Worm (Caenorhabditis elegans) whole organism, L1 larva: ENCODE measurements around the gene fbxb-16.

Source experiments
- C16A3.4 ChIP-seq: fragments of 150-350 bp; optimal IDR thresholded peaks from 2 replicates; lab custom pipeline; 2014; ENCODE audit warnings: missing biosample characterization, missing genetic modification characterization
- aha-1 ChIP-seq: fragments of 150-350 bp; optimal IDR thresholded peaks from 2 replicates; lab custom pipeline; 2014; ENCODE audit warnings: missing biosample characterization, missing genetic modification characterization
- aly-2 ChIP-seq: fragments of 150-350 bp; optimal IDR thresholded peaks from 2 replicates; lab custom pipeline; 2014; ENCODE audit warnings: missing biosample characterization, missing genetic modification characterization
- ama-1 ChIP-seq: fragments of 150-350 bp; optimal IDR thresholded peaks from 2 replicates; lab custom pipeline; 2014
- blmp-1 ChIP-seq: fragments of 150-350 bp; optimal IDR thresholded peaks from 2 replicates; lab custom pipeline; 2014; ENCODE audit warnings: missing biosample characterization, missing genetic modification characterization
- ceh-63 ChIP-seq: fragments of 200-800 bp; sonication (Bioruptor generic); optimal IDR thresholded peaks from 2 replicates; lab custom pipeline; 2018; ENCODE audit warnings: mild to moderate bottlenecking, missing genetic modification characterization, missing compliant biosample characterization
- ceh-90 ChIP-seq: sonication (generic microtip); optimal IDR thresholded peaks from 2 replicates; lab custom pipeline; 2016; ENCODE audit warnings: missing genetic modification characterization, missing compliant biosample characterization
- dsc-1 ChIP-seq: sonication (generic microtip); optimal IDR thresholded peaks from 2 replicates; lab custom pipeline; 2016; ENCODE audit warnings: mild to moderate bottlenecking, missing genetic modification characterization, missing compliant biosample characterization
- efl-1 ChIP-seq, 4 experiments: fragments of 150-350 bp; optimal IDR thresholded peaks in 3 of 4; peaks in 1 of 4; 1 replicate in 1 of 4; 2 replicates in 3 of 4; lab custom pipeline; 2014; ENCODE audit warnings: missing biosample characterization in 2 of 4, missing genetic modification characterization in 2 of 4, missing genetic modification reagents in 2 of 4
- elt-2 ChIP-seq: sonication (generic microtip); optimal IDR thresholded peaks from 2 replicates; lab custom pipeline; 2016; ENCODE audit warnings: missing genetic modification characterization, mild to moderate bottlenecking, inconsistent platforms, missing compliant biosample characterization, missing genetic modification reagents
- elt-3 ChIP-seq, 6 experiments: fragments of 150-350 bp in 1 of 6; sonication (generic microtip); optimal IDR thresholded peaks; 2 replicates each; lab custom pipeline; 2017 to 2018; ENCODE audit warnings: missing biosample characterization in 6 of 6, missing genetic modification characterization in 6 of 6, inconsistent platforms in 1 of 6
- ets-5 ChIP-seq: fragments of 200-800 bp; sonication (Bioruptor generic); IDR thresholded peaks from 2 replicates; pipeline ENCODE4 v1.3.6; 2022; ENCODE audit warnings: missing genetic modification characterization, missing compliant biosample characterization
- fkh-10 ChIP-seq: sonication (generic microtip); optimal IDR thresholded peaks from 2 replicates; lab custom pipeline; 2017; ENCODE audit warnings: missing biosample characterization, missing genetic modification reagents, missing genetic modification characterization
- fkh-4 ChIP-seq: sonication (generic microtip); optimal IDR thresholded peaks from 2 replicates; lab custom pipeline; 2016; ENCODE audit warnings: missing compliant biosample characterization, missing genetic modification characterization, borderline replicate concordance
- hlh-17 ChIP-seq: fragments of 200-800 bp; sonication (Bioruptor generic); optimal IDR thresholded peaks from 2 replicates; lab custom pipeline; 2018; ENCODE audit warnings: missing genetic modification characterization, mild to moderate bottlenecking, missing compliant biosample characterization, moderate library complexity, borderline replicate concordance
- hlh-4 ChIP-seq: sonication (generic microtip); optimal IDR thresholded peaks from 2 replicates; lab custom pipeline; 2016; ENCODE audit warnings: mild to moderate bottlenecking, missing genetic modification characterization, missing compliant biosample characterization
- hpl-2 ChIP-seq: fragments of 150-350 bp; optimal IDR thresholded peaks from 2 replicates; lab custom pipeline; 2014; ENCODE audit warnings: missing biosample characterization, missing genetic modification reagents, missing genetic modification characterization
- lin-15B ChIP-seq: fragments of 150-350 bp; sonication (generic microtip); optimal IDR thresholded peaks from 3 replicates; lab custom pipeline; 2014; ENCODE audit warnings: missing biosample characterization, missing genetic modification characterization
- lin-39 ChIP-seq: fragments of 150-350 bp; optimal IDR thresholded peaks from 2 replicates; lab custom pipeline; 2014; ENCODE audit warnings: missing biosample characterization, missing genetic modification reagents, missing genetic modification characterization
- mef-2 ChIP-seq: fragments of 150-350 bp; optimal IDR thresholded peaks from 2 replicates; lab custom pipeline; 2014; ENCODE audit warnings: missing biosample characterization, missing genetic modification characterization
- mep-1 ChIP-seq: fragments of 150-350 bp; optimal IDR thresholded peaks from 2 replicates; lab custom pipeline; 2014; ENCODE audit warnings: missing biosample characterization, missing genetic modification characterization
- nhr-11 ChIP-seq: fragments of 150-350 bp; optimal IDR thresholded peaks from 2 replicates; lab custom pipeline; 2014; ENCODE audit warnings: missing biosample characterization, missing genetic modification characterization
- nhr-28 ChIP-seq: fragments of 150-350 bp; optimal IDR thresholded peaks from 2 replicates; lab custom pipeline; 2014; ENCODE audit warnings: missing biosample characterization, missing genetic modification characterization
- nhr-47 ChIP-seq: sonication (generic microtip); optimal IDR thresholded peaks from 2 replicates; lab custom pipeline; 2016; ENCODE audit warnings: mild to moderate bottlenecking, missing genetic modification characterization, moderate library complexity, missing compliant biosample characterization
- nhr-85 ChIP-seq: sonication (generic microtip); peaks from one replicate; lab custom pipeline; 2016; ENCODE audit warnings: missing genetic modification characterization, inconsistent platforms, missing compliant biosample characterization
- pag-3 ChIP-seq: sonication (generic microtip); optimal IDR thresholded peaks from 2 replicates; lab custom pipeline; 2017; ENCODE audit warnings: missing genetic modification characterization, mild to moderate bottlenecking, missing compliant biosample characterization, antibody characterized with exemption, borderline replicate concordance; ENCODE audit not compliant: insufficient read depth
- pax-3 ChIP-seq: fragments of 200-800 bp; sonication (Bioruptor generic); optimal IDR thresholded peaks from 2 replicates; lab custom pipeline; 2018; ENCODE audit warnings: mild to moderate bottlenecking, missing genetic modification characterization, moderate library complexity, missing compliant biosample characterization
- pqm-1 ChIP-seq: sonication (generic microtip); optimal IDR thresholded peaks from 3 replicates; lab custom pipeline; 2017; ENCODE audit warnings: missing biosample characterization, missing genetic modification characterization
- rnt-1 ChIP-seq: sonication (generic microtip); optimal IDR thresholded peaks from 2 replicates; lab custom pipeline; 2016; ENCODE audit warnings: mild to moderate bottlenecking, missing genetic modification characterization, moderate library complexity, missing compliant biosample characterization
- skn-1 ChIP-seq: fragments of 150-350 bp; optimal IDR thresholded peaks from 2 replicates; lab custom pipeline; 2014; ENCODE audit warnings: missing biosample characterization, missing genetic modification characterization
- snu-23 ChIP-seq: sonication (generic microtip); optimal IDR thresholded peaks from 2 replicates; lab custom pipeline; 2016; ENCODE audit warnings: missing genetic modification characterization, missing compliant biosample characterization
- sptf-1 ChIP-seq: fragments of 150-350 bp; optimal IDR thresholded peaks from 2 replicates; lab custom pipeline; 2014; ENCODE audit warnings: missing biosample characterization, missing genetic modification characterization
- sup-37 ChIP-seq: fragments of 200-800 bp; sonication (Bioruptor generic); optimal IDR thresholded peaks from 2 replicates; lab custom pipeline; 2018; ENCODE audit warnings: mild to moderate bottlenecking, missing genetic modification characterization, missing compliant biosample characterization
- tlp-1 ChIP-seq: fragments of 150-350 bp; optimal IDR thresholded peaks from 2 replicates; lab custom pipeline; 2014; ENCODE audit warnings: missing biosample characterization, missing genetic modification characterization
- unc-30 ChIP-seq: sonication (generic microtip); optimal IDR thresholded peaks from 2 replicates; lab custom pipeline; 2017; ENCODE audit warnings: missing biosample characterization, missing genetic modification characterization
- xbp-1 ChIP-seq: sonication (generic microtip); optimal IDR thresholded peaks from 2 replicates; lab custom pipeline; 2016; ENCODE audit warnings: missing genetic modification characterization, missing compliant biosample characterization
- zag-1 ChIP-seq: fragments of 150-350 bp; optimal IDR thresholded peaks from 2 replicates; lab custom pipeline; 2014; ENCODE audit warnings: missing biosample characterization, missing genetic modification characterization
- zip-4 ChIP-seq: fragments of 200-800 bp; sonication (Bioruptor generic); optimal IDR thresholded peaks from 2 replicates; lab custom pipeline; 2018; ENCODE audit warnings: mild to moderate bottlenecking, missing genetic modification characterization, moderate library complexity, missing compliant biosample characterization
- ztf-11 ChIP-seq, 2 experiments: sonication (generic microtip); optimal IDR thresholded peaks; 2 replicates each; lab custom pipeline; 2016 to 2017; ENCODE audit warnings: missing genetic modification characterization in 2 of 2, missing biosample characterization in 1 of 2, missing compliant biosample characterization in 1 of 2
- ztf-4 ChIP-seq: fragments of 150-350 bp; optimal IDR thresholded peaks from 2 replicates; lab custom pipeline; 2014; ENCODE audit warnings: missing biosample characterization, missing genetic modification characterization

fbxb-16 gene

DNA sequence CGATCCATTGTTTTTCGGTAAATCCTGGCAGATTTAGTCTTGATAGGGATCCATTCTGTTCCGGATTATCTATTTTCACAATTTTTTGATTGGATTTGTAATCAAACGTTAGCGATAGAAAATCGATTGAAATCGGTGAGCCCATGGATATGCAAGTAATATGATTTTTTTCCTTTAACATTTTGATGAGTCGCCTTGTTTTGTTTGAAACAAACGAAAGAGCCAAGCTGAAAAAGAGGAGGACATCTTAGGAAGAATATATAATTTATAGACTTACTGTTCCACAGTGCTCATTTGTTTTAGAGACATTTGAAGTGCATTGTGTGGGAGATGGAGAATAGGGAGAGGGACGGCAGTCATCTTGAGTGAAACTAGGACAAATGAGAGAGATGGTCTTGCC is 37.1 kb upstream of the fbxb-16 start, which contains the start of the genes fbxb-18 and fbxb-19:
fbxb-18 (minus strand) TSS at position 101 of the 400 bp plus-strand sequence.
fbxb-19 (minus strand) TSS at position 369 of the 400 bp plus-strand sequence.
- TF ChIP-seq ets-5 (no peak), pqm-1 (no peak), nhr-11 (no peak), fkh-4 (tag; lab: Kevin White, UChicago) (no peak), dsc-1 (tag; lab: Kevin White, UChicago) (no peak), unc-30 (tag; lab: Kevin White, UChicago) (no peak), hpl-2 (GFP tag; lab: Kevin White, UChicago) (no peak), tlp-1 (tag; lab: Kevin White, UChicago) (no peak), efl-1 (optimal IDR thresholded peaks at IDR 0.05; lab: Kevin White, UChicago) (no peak), efl-1 (GFP tag; optimal IDR thresholded peaks at IDR 0.05 in 1 of 2; lab: Kevin White, UChicago) (no peak), nhr-28 (tag; lab: Kevin White, UChicago) (no peak), rnt-1 (tag; lab: Kevin White, UChicago) (no peak), skn-1 (tag; lab: Kevin White, UChicago) (no peak)

DNA sequence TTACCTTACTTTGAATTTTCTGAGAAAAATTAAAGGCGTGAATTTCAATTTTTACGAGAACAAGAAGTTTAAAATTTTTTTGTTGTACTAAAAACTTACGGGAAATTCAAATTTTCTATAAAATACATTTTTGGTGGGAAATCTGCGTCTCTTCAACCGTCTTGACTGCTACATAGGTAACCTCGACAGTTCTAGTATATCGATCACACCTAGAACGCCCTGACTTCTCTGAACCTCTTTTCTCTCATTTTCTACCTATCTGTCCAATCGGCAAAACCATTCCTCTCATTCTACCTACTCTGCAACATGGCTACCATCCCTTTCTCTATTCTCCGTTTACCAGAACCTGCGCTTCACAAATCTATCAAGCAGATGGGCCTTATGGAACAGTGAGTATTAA is 32.0 kb upstream of the fbxb-16 start, which contains the start of gene fbxb-25:
fbxb-25 (plus strand) TSS at position 301 of the 400 bp plus-strand sequence.
- TF ChIP-seq aly-2 (tag; lab: Kevin White, UChicago) (no peak), hlh-17 (GFP tag; lab: Kevin White, UChicago) (no peak), nhr-47 (tag; lab: Kevin White, UChicago) (no peak), nhr-85 (tag; lab: Kevin White, UChicago) (no peak), skn-1 (tag; lab: Kevin White, UChicago) (no peak), mef-2 (no peak), lin-39 (tag; lab: Kevin White, UChicago) (no peak)

DNA sequence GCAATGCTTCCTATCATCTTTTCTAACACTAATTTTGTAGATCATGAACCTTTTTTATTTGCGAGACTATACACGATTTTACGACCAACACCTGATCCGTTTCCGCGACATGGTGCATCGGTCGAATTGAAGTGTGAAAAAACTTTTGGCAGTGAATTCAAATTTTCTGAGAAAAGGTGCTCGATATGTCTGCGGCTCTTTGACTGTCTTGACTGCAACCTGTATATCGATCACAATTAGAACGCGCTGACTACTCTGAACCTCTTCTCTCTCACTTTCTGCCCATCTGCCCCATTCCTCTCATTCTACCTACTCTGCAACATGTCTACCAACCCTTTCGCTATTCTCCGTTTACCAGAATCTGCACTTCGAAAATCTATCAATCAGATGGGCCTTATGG is 30.5 kb upstream of the fbxb-16 start, which contains the start of gene fbxb-26:
fbxb-26 (plus strand) TSS at position 301 of the 400 bp plus-strand sequence.
- TF ChIP-seq pag-3 (tag; lab: Kevin White, UChicago), result no peak
- no peak for TF ChIP-seq fkh-10 (GFP tag; lab: Kevin White, UChicago)
- no peak for TF ChIP-seq sup-37 (GFP tag; lab: Kevin White, UChicago)
- TF ChIP-seq snu-23, result no peak
- no peak for TF ChIP-seq zag-1 (tag; lab: Kevin White, UChicago)
- TF ChIP-seq lin-15B (tag; lab: Kevin White, UChicago), result no peak
- TF ChIP-seq ceh-63 (GFP tag; lab: Kevin White, UChicago), result no peak
- TF ChIP-seq mef-2, result no peak
- no peak for TF ChIP-seq ztf-11 (tag; optimal IDR thresholded peaks at IDR 0.05; lab: Kevin White, UChicago)
- no peak for TF ChIP-seq elt-2
- no peak for TF ChIP-seq hlh-17 (GFP tag; lab: Kevin White, UChicago)

DNA sequence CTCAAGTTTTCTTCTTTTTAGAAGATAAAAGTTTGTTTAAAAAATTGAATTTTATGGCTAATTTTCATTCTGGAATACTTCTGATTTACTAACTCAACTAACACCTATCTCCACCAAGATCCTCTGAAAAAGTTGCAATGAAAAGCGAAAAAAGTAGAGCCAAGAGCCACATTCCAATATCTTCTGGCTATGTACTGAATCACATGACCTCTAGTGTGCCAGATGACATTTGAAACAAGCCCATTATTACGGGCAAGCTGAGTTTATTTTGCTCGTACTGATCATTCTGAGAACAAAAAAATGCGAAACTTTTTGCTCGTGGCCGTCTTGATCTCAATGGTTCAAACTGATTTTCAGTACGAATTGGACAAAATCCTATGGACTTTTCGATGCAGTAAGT is 27.4 kb upstream of the fbxb-16 start, which contains the start of gene irld-36:
irld-36 (plus strand) TSS at position 301 of the 400 bp plus-strand sequence.
- TF ChIP-seq elt-3 (tag; optimal IDR thresholded peaks at IDR 0.05; lab: Kevin White, UChicago) (no peak), hlh-4 (tag; lab: Kevin White, UChicago) (no peak)

DNA sequence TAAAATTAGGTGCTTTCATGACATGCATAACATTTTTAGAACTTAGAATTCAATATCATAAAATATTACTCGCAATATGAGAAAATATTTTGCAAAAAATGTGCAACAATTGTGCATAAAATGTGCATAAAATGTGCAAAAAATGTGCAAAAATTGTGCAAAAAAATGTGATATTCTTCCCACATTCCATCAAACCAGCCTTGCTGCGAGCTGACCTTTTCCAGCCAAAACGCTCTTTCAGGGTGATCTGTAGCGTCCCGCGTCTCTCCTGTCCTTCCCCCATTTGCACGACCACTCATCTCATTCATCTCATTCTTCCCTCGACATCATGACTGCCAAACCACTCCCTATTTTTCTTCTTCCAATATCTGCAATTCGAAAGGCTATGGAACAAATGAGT is 24.4 kb upstream of the fbxb-16 start, which contains the start of gene fbxb-17:
fbxb-17 (plus strand) TSS at position 301 of the 400 bp plus-strand sequence.
- no peak for TF ChIP-seq hlh-17 (GFP tag; lab: Kevin White, UChicago)
- TF ChIP-seq sptf-1 (tag; lab: Kevin White, UChicago), result no peak
- no peak for TF ChIP-seq ceh-90 (tag; lab: Kevin White, UChicago)
- no peak for TF ChIP-seq aha-1 (tag; lab: Kevin White, UChicago)
- no peak for TF ChIP-seq C16A3.4 (tag; lab: Kevin White, UChicago)
- no peak for TF ChIP-seq pax-3 (tag; lab: Kevin White, UChicago)
- TF ChIP-seq zip-4 (GFP tag; lab: Kevin White, UChicago), result no peak
- TF ChIP-seq pqm-1, result no peak
- TF ChIP-seq sup-37 (GFP tag; lab: Kevin White, UChicago), result no peak
- TF ChIP-seq nhr-28 (tag; lab: Kevin White, UChicago), result no peak
- no peak for TF ChIP-seq unc-30 (tag; lab: Kevin White, UChicago)
- TF ChIP-seq ztf-4 (tag; lab: Kevin White, UChicago), result no peak
- TF ChIP-seq xbp-1, result no peak
- TF ChIP-seq zag-1 (tag; lab: Kevin White, UChicago), result no peak
- TF ChIP-seq mep-1 (tag; lab: Kevin White, UChicago), result no peak
- no peak for TF ChIP-seq blmp-1
- TF ChIP-seq rnt-1 (tag; lab: Kevin White, UChicago), result no peak
- no peak for TF ChIP-seq hlh-4 (tag; lab: Kevin White, UChicago)
- TF ChIP-seq ama-1 (lab: Kevin White, UChicago), result no peak
